Fruit fly (Drosophila melanogaster) whole organism, embryonic: ENCODE results near the gene CG7120.
A peak's percentile ranks its signal among the peaks of the same experiment; 100 is the strongest.

Source experiments
- ATbp ChIP-seq: fragments of 200-800 bp; sonication (Bioruptor generic); optimal IDR thresholded peaks from 2 replicates; lab custom pipeline; 2017; ENCODE audit warnings: missing biosample characterization, mild to moderate bottlenecking, missing genetic modification characterization, missing genetic modification reagents
- CG1024 ChIP-seq: fragments of 200-800 bp; sonication (Bioruptor generic); IDR thresholded peaks from 2 replicates; pipeline ENCODE4 v1.3.6; 2022; ENCODE audit warnings: missing biosample characterization, missing genetic modification characterization
- CG12299 ChIP-seq: fragments of 200-800 bp; sonication (Bioruptor generic); optimal IDR thresholded peaks from 2 replicates; lab custom pipeline; 2018; ENCODE audit warnings: missing biosample characterization, mild to moderate bottlenecking, missing genetic modification characterization
- CG13775 ChIP-seq: fragments of 200-800 bp; sonication (Bioruptor generic); optimal IDR thresholded peaks from 3 replicates; lab custom pipeline; 2017; ENCODE audit warnings: missing biosample characterization, mild to moderate bottlenecking, missing genetic modification characterization
- CG13894 ChIP-seq: fragments of 200-800 bp; sonication (Bioruptor generic); optimal IDR thresholded peaks from 3 replicates; lab custom pipeline; 2018; ENCODE audit warnings: missing biosample characterization, mild to moderate bottlenecking, missing genetic modification characterization, moderate library complexity
- CG15269 ChIP-seq: fragments of 200-800 bp; sonication (Bioruptor generic); optimal IDR thresholded peaks from 2 replicates; lab custom pipeline; 2018; ENCODE audit warnings: missing biosample characterization, mild to moderate bottlenecking, missing genetic modification characterization, moderate library complexity
- CG18599 ChIP-seq: fragments of 200-800 bp; sonication (Bioruptor generic); optimal IDR thresholded peaks from 3 replicates; lab custom pipeline; 2017; ENCODE audit warnings: missing biosample characterization, missing genetic modification characterization, mild to moderate bottlenecking, moderate library complexity, missing genetic modification reagents
- CG2875 ChIP-seq: fragments of 200-800 bp; sonication (Bioruptor generic); optimal IDR thresholded peaks from 2 replicates; lab custom pipeline; 2017; ENCODE audit warnings: missing biosample characterization, mild to moderate bottlenecking, missing genetic modification characterization, missing genetic modification reagents
- CG31365 ChIP-seq: fragments of 200-800 bp; sonication (Bioruptor generic); optimal IDR thresholded peaks from 2 replicates; lab custom pipeline; 2018; ENCODE audit warnings: missing biosample characterization, mild to moderate bottlenecking, missing genetic modification characterization
- CG42726 ChIP-seq: fragments of 200-800 bp; sonication (Bioruptor generic); IDR thresholded peaks from 2 replicates; pipeline ENCODE4 v1.3.6; 2022; ENCODE audit warnings: missing biosample characterization, missing genetic modification characterization; ENCODE audit not compliant: partially characterized antibody
- CG4360 ChIP-seq: fragments of 200-800 bp; sonication (Bioruptor generic); IDR thresholded peaks from 2 replicates; pipeline ENCODE4 v1.3.6; 2022; ENCODE audit warnings: missing biosample characterization, missing genetic modification characterization
- CG6683 ChIP-seq: fragments of 200-800 bp; sonication (Bioruptor generic); optimal IDR thresholded peaks from 2 replicates; lab custom pipeline; 2017; ENCODE audit warnings: missing biosample characterization, mild to moderate bottlenecking, missing genetic modification characterization, missing genetic modification reagents
- CG6791 ChIP-seq: fragments of 200-800 bp; sonication (Bioruptor generic); IDR thresholded peaks from 3 replicates; pipeline ENCODE4 v1.3.6; 2022; ENCODE audit warnings: missing biosample characterization, missing genetic modification characterization; ENCODE audit not compliant: partially characterized antibody
- CG9797 ChIP-seq: fragments of 200-800 bp; sonication (Bioruptor generic); optimal IDR thresholded peaks from 3 replicates; lab custom pipeline; 2018; ENCODE audit warnings: missing biosample characterization, mild to moderate bottlenecking, missing genetic modification characterization
- CHES-1-like ChIP-seq: fragments of 200-800 bp; sonication (Bioruptor generic); optimal IDR thresholded peaks from 2 replicates; lab custom pipeline; 2016; ENCODE audit warnings: missing biosample characterization, missing genetic modification characterization
- Dll ChIP-seq: fragments of 200-800 bp; sonication (Bioruptor generic); IDR thresholded peaks from 4 replicates; pipeline ENCODE4 v1.3.6; 2022; ENCODE audit warnings: missing biosample characterization, missing genetic modification characterization; ENCODE audit not compliant: partially characterized antibody
- Dp ChIP-seq: fragments of 200-800 bp; sonication (Bioruptor generic); optimal IDR thresholded peaks from 2 replicates; lab custom pipeline; 2018; ENCODE audit warnings: missing biosample characterization, mild to moderate bottlenecking, missing genetic modification characterization, moderate library complexity
- Elba2 ChIP-seq: fragments of 200-800 bp; sonication (Bioruptor generic); optimal IDR thresholded peaks from 3 replicates; lab custom pipeline; 2016; ENCODE audit warnings: missing biosample characterization, missing genetic modification characterization
- Ets97D ChIP-seq: fragments of 200-800 bp; sonication (Bioruptor generic); optimal IDR thresholded peaks from 3 replicates; lab custom pipeline; 2016; ENCODE audit warnings: missing biosample characterization, missing genetic modification characterization
- Lhr ChIP-seq: fragments of 200-800 bp; sonication (Bioruptor generic); optimal IDR thresholded peaks from 3 replicates; lab custom pipeline; 2017; ENCODE audit warnings: mild to moderate bottlenecking, missing biosample characterization, missing genetic modification reagents, missing genetic modification characterization
- MBD-R2 ChIP-seq: fragments of 200-800 bp; sonication (Bioruptor generic); IDR thresholded peaks from 2 replicates; pipeline ENCODE4 v1.3.6; 2022; ENCODE audit warnings: missing biosample characterization, missing genetic modification characterization
- MTF-1 ChIP-seq: fragments of 200-800 bp; sonication (Bioruptor generic); optimal IDR thresholded peaks from 2 replicates; lab custom pipeline; 2018; ENCODE audit warnings: missing biosample characterization, mild to moderate bottlenecking, missing genetic modification characterization, borderline replicate concordance
- Mes4 ChIP-seq: fragments of 200-800 bp; sonication (Bioruptor generic); optimal IDR thresholded peaks from 2 replicates; lab custom pipeline; 2016; ENCODE audit warnings: missing biosample characterization, missing genetic modification characterization
- PHDP ChIP-seq: fragments of 200-800 bp; sonication (Bioruptor generic); optimal IDR thresholded peaks from 3 replicates; lab custom pipeline; 2018; ENCODE audit warnings: missing biosample characterization, mild to moderate bottlenecking, missing genetic modification characterization, moderate library complexity
- Pdp1 ChIP-seq, 2 experiments: fragments of 200-800 bp; sonication (Bioruptor generic); optimal IDR thresholded peaks; 3 replicates each; lab custom pipeline; 2016; ENCODE audit warnings: missing biosample characterization in 2 of 2, missing genetic modification characterization in 2 of 2, mild to moderate bottlenecking in 1 of 2, moderate library complexity in 1 of 2
- Rfx ChIP-seq: fragments of 200-800 bp; sonication (Bioruptor generic); IDR thresholded peaks from 2 replicates; pipeline ENCODE4 v1.3.6; 2022; ENCODE audit warnings: missing biosample characterization, missing genetic modification characterization
- Sin3A ChIP-seq: fragments of >200 bp; optimal IDR thresholded peaks from 2 replicates; lab custom pipeline; 2018
- Sox100B ChIP-seq: fragments of 200-800 bp; sonication (Bioruptor generic); optimal IDR thresholded peaks from 3 replicates; lab custom pipeline; 2018; ENCODE audit warnings: missing biosample characterization, mild to moderate bottlenecking, missing genetic modification characterization
- Stat92E ChIP-seq, 3 experiments: fragments of >200 bp in 2 of 3; fragments of 200-800 bp in 1 of 3; sonication (Bioruptor generic) in 1 of 3; optimal IDR thresholded peaks; 2 replicates each; lab custom pipeline; 2017 to 2019; ENCODE audit warnings: missing biosample characterization in 3 of 3, missing genetic modification characterization in 3 of 3, mild to moderate bottlenecking in 1 of 3, moderate library complexity in 1 of 3
- ase ChIP-seq: fragments of 200-800 bp; sonication (Bioruptor generic); IDR thresholded peaks from 3 replicates; pipeline ENCODE4 v1.3.6; 2022; ENCODE audit warnings: missing biosample characterization, missing genetic modification characterization
- cato ChIP-seq: fragments of 200-800 bp; sonication (Bioruptor generic); optimal IDR thresholded peaks from 2 replicates; lab custom pipeline; 2016; ENCODE audit warnings: missing biosample characterization, missing genetic modification characterization, borderline replicate concordance
- cg ChIP-seq: fragments of 200-800 bp; sonication (Bioruptor generic); optimal IDR thresholded peaks from 3 replicates; lab custom pipeline; 2019; ENCODE audit warnings: missing biosample characterization, mild to moderate bottlenecking, missing genetic modification characterization, moderate library complexity
- crol ChIP-seq: fragments of 200-800 bp; sonication (Bioruptor generic); IDR thresholded peaks from 2 replicates; pipeline ENCODE4 v1.3.6; 2022; ENCODE audit warnings: missing biosample characterization, missing genetic modification characterization
- dm ChIP-seq: fragments of 200-800 bp; sonication (Bioruptor generic); optimal IDR thresholded peaks from 3 replicates; lab custom pipeline; 2016; ENCODE audit warnings: missing biosample characterization, missing genetic modification characterization
- ewg ChIP-seq: fragments of 200-800 bp; sonication (Bioruptor generic); optimal IDR thresholded peaks from 3 replicates; lab custom pipeline; 2017; ENCODE audit warnings: mild to moderate bottlenecking, missing biosample characterization, missing genetic modification reagents, missing genetic modification characterization
- fd3F ChIP-seq: fragments of 200-800 bp; sonication (Bioruptor generic); optimal IDR thresholded peaks from 2 replicates; lab custom pipeline; 2018; ENCODE audit warnings: missing biosample characterization, mild to moderate bottlenecking, missing genetic modification characterization, moderate library complexity
- fd64A ChIP-seq: fragments of 200-800 bp; sonication (Bioruptor generic); optimal IDR thresholded peaks from 3 replicates; lab custom pipeline; 2018; ENCODE audit warnings: missing biosample characterization, mild to moderate bottlenecking, missing genetic modification characterization
- fru ChIP-seq: fragments of >200 bp; optimal IDR thresholded peaks from 2 replicates; lab custom pipeline; 2017
- gcm ChIP-seq: fragments of 200-800 bp; sonication (Bioruptor generic); optimal IDR thresholded peaks from 2 replicates; lab custom pipeline; 2019; ENCODE audit warnings: missing biosample characterization, mild to moderate bottlenecking, missing genetic modification characterization, moderate library complexity
- gfzf ChIP-seq: fragments of 200-800 bp; sonication (Bioruptor generic); optimal IDR thresholded peaks from 2 replicates; lab custom pipeline; 2016; ENCODE audit warnings: missing biosample characterization, mild to moderate bottlenecking, missing genetic modification characterization, moderate library complexity
- gt ChIP-seq: fragments of 200-800 bp; sonication (Bioruptor generic); IDR thresholded peaks from 2 replicates; pipeline ENCODE4 v1.3.6; 2022; ENCODE audit warnings: missing biosample characterization, missing genetic modification characterization
- insv ChIP-seq, 2 experiments: fragments of 200-800 bp; sonication (Bioruptor generic); optimal IDR thresholded peaks; 3 replicates each; lab custom pipeline; 2016 to 2018; ENCODE audit warnings: missing biosample characterization in 2 of 2, missing genetic modification characterization in 2 of 2
- lilli ChIP-seq: fragments of 200-800 bp; sonication (Bioruptor generic); optimal IDR thresholded peaks from 3 replicates; lab custom pipeline; 2016; ENCODE audit warnings: missing biosample characterization, missing genetic modification characterization
- nerfin-2 ChIP-seq: fragments of 200-800 bp; sonication (Bioruptor generic); IDR thresholded peaks from 2 replicates; pipeline ENCODE4 v1.3.6; 2022; ENCODE audit warnings: missing biosample characterization, missing genetic modification characterization; ENCODE audit not compliant: partially characterized antibody
- repo ChIP-seq: fragments of 200-800 bp; sonication (Bioruptor generic); optimal IDR thresholded peaks from 2 replicates; lab custom pipeline; 2016; ENCODE audit warnings: missing biosample characterization, missing genetic modification characterization
- tll ChIP-seq, 2 experiments: fragments of 200-800 bp in 1 of 2; fragments of >200 bp in 1 of 2; sonication (Bioruptor generic) in 1 of 2; optimal IDR thresholded peaks; 2 replicates each; lab custom pipeline; 2017 to 2019; ENCODE audit warnings: missing biosample characterization in 2 of 2, missing genetic modification characterization in 2 of 2, mild to moderate bottlenecking in 1 of 2, moderate library complexity in 1 of 2
- wek ChIP-seq: fragments of 200-800 bp; sonication (Bioruptor generic); optimal IDR thresholded peaks from 3 replicates; lab custom pipeline; 2018; ENCODE audit warnings: missing biosample characterization, mild to moderate bottlenecking, missing genetic modification characterization, moderate library complexity
- zen ChIP-seq: fragments of 200-800 bp; sonication (Bioruptor generic); optimal IDR thresholded peaks from 3 replicates; lab custom pipeline; 2018; ENCODE audit warnings: missing biosample characterization, mild to moderate bottlenecking, missing genetic modification characterization, moderate library complexity

The CG7120 gene

dm6 chr3L:8424831-8425336 is 29.1 kb downstream of the CG7120 start, which contains the start of gene Cbl (continued):
- TF ChIP-seq CG12299 (tag; lab: Kevin White, UChicago): peak; percentile 29
- peak; percentile 1 for TF ChIP-seq fd64A (GFP tag; lab: Kevin White, UChicago)
- no peak for TF ChIP-seq ewg (GFP tag; lab: Kevin White, UChicago)
- TF ChIP-seq crol (GFP tag; lab: Robert Waterston, UW): peak; percentile 72
- TF ChIP-seq CG9797: peak; percentile 97
- TF ChIP-seq CG4360 (GFP tag; lab: Robert Waterston, UW): peak; percentile 100
- TF ChIP-seq CG1024: no peak
- TF ChIP-seq wek (GFP tag; lab: Kevin White, UChicago): peak; percentile 9
- TF ChIP-seq Ets97D: peak; percentile 91
- TF ChIP-seq Dp (GFP tag; lab: Kevin White, UChicago): peak; percentile 58
- peak in 1 of 2 experiments; percentile 62 for TF ChIP-seq Pdp1 (GFP tag; optimal IDR thresholded peaks at IDR 0.05; lab: Kevin White, UChicago)
- TF ChIP-seq CG2875 (GFP tag; lab: Kevin White, UChicago): peak; percentile 7
- peak in 1 of 3 experiments; percentile 76 for TF ChIP-seq Stat92E (GFP tag; optimal IDR thresholded peaks at IDR 0.05; lab: Kevin White, UChicago)
- TF ChIP-seq Sin3A (lab: Kevin White, UChicago): peak; percentile 79
- peak; percentile 23 for TF ChIP-seq zen
- TF ChIP-seq CG13894: no peak
- TF ChIP-seq fru: no peak
- TF ChIP-seq MBD-R2 (GFP tag; lab: Robert Waterston, UW): peak; percentile 60
- no peak for TF ChIP-seq ATbp (GFP tag; lab: Kevin White, UChicago)
- TF ChIP-seq fd3F (GFP tag; lab: Kevin White, UChicago): no peak
- no peak for TF ChIP-seq Sox100B (GFP tag; lab: Kevin White, UChicago)
- no peak for TF ChIP-seq gcm (GFP tag; lab: Kevin White, UChicago)
- 0 out of 3 replicates have a peak, but pooled peaks have one; percentile 37 for TF ChIP-seq CG6791 (GFP tag; lab: Robert Waterston, UW)
- TF ChIP-seq CG13775: no peak
- 0 out of 4 replicates have a peak, but pooled peaks have one; percentile 29 for TF ChIP-seq Dll
- TF ChIP-seq CG31365 (tag; lab: Kevin White, UChicago): peak; percentile 12
- TF ChIP-seq CG15269 (tag; lab: Kevin White, UChicago): no peak
- peak; percentile 94 for TF ChIP-seq gfzf
- peak; percentile 4 for TF ChIP-seq PHDP (tag; lab: Kevin White, UChicago)
- peak; percentile 12 for TF ChIP-seq CG6683 (GFP tag; lab: Kevin White, UChicago)
- TF ChIP-seq CHES-1-like: peak; percentile 25
- TF ChIP-seq tll (GFP tag; optimal IDR thresholded peaks at IDR 0.05; lab: Kevin White, UChicago): peak in 1 of 2 experiments; percentile 42
- TF ChIP-seq ase (GFP tag; lab: Robert Waterston, UW): no peak
- peak; percentile 84 for TF ChIP-seq Lhr
- TF ChIP-seq cg: peak; percentile 91
- no peak for TF ChIP-seq Elba2 (GFP tag; lab: Kevin White, UChicago)
- TF ChIP-seq repo: peak; percentile 26
- TF ChIP-seq CG42726 (GFP tag; lab: Robert Waterston, UW): 0 out of 2 replicates have a peak, but pooled peaks have one; percentile 41
- peak; percentile 21 for TF ChIP-seq lilli (GFP tag; lab: Kevin White, UChicago)
- peak; percentile 12 for TF ChIP-seq Mes4 (GFP tag; lab: Kevin White, UChicago)
- peak in 1 of 2 experiments; percentile 23 for TF ChIP-seq insv (GFP tag; optimal IDR thresholded peaks at IDR 0.05; lab: Kevin White, UChicago)
- TF ChIP-seq nerfin-2 (GFP tag; lab: Robert Waterston, UW): peak; percentile 37; the same call in 1 of the 2 replicates
- no peak for TF ChIP-seq cato
- TF ChIP-seq MTF-1 (GFP tag; lab: Kevin White, UChicago): peak; percentile 52
- TF ChIP-seq Rfx (GFP tag; lab: Robert Waterston, UW): no peak
- TF ChIP-seq CG18599: no peak
- peak; percentile 41; the same call in 1 of the 2 replicates for TF ChIP-seq gt (GFP tag; lab: Robert Waterston, UW)
- TF ChIP-seq dm (GFP tag; lab: Kevin White, UChicago): peak; percentile 21
